Worm (Caenorhabditis elegans) whole organism, L4 larva: ENCODE results near the gene nmy-3.

Experiments
- F37D6.2 ChIP-seq: sonication (generic microtip); optimal IDR thresholded peaks from 2 replicates; lab custom pipeline; 2016; ENCODE audit warnings: mild to moderate bottlenecking, missing genetic modification characterization, missing compliant biosample characterization
- F49E8.2 ChIP-seq: sonication (generic microtip); optimal IDR thresholded peaks from 2 replicates; lab custom pipeline; 2016; ENCODE audit warnings: missing compliant biosample characterization, mild to moderate bottlenecking, missing genetic modification characterization, borderline replicate concordance
- T20F7.1 ChIP-seq: fragments of 200-800 bp; sonication (Bioruptor generic); optimal IDR thresholded peaks from 2 replicates; lab custom pipeline; 2018; ENCODE audit warnings: mild to moderate bottlenecking, missing genetic modification characterization, missing compliant biosample characterization
- aha-1 ChIP-seq: fragments of 150-350 bp; peaks from one replicate; lab custom pipeline; 2014; ENCODE audit warnings: missing biosample characterization, missing genetic modification characterization
- ama-1 ChIP-seq: fragments of 150-350 bp; optimal IDR thresholded peaks from 2 replicates; lab custom pipeline; 2014; ENCODE audit warnings: inconsistent platforms, mixed read lengths
- ceh-20 ChIP-seq: fragments of 200-800 bp; sonication (Bioruptor generic); IDR thresholded peaks from 2 replicates; pipeline ENCODE4 v1.3.6; 2022; ENCODE audit warnings: missing genetic modification reagents, missing genetic modification characterization, missing compliant biosample characterization
- ceh-44 ChIP-seq: fragments of 200-800 bp; sonication (Bioruptor generic); IDR thresholded peaks from 2 replicates; pipeline ENCODE4 v1.3.6; 2022; ENCODE audit warnings: missing genetic modification reagents, missing genetic modification characterization, missing compliant biosample characterization
- daf-12 ChIP-seq: fragments of 150-350 bp; optimal IDR thresholded peaks from 2 replicates; lab custom pipeline; 2014; ENCODE audit warnings: missing biosample characterization, missing genetic modification reagents, missing genetic modification characterization
- daf-19 ChIP-seq: fragments of 200-800 bp; sonication (Bioruptor generic); conservative IDR thresholded peaks from 2 replicates; pipeline ENCODE4 v1.3.6; 2022; ENCODE audit warnings: missing genetic modification characterization, missing compliant biosample characterization
- duxl-1 ChIP-seq: sonication (generic microtip); optimal IDR thresholded peaks from 2 replicates; lab custom pipeline; 2016; ENCODE audit warnings: mild to moderate bottlenecking, missing genetic modification characterization, moderate library complexity, missing compliant biosample characterization; ENCODE audit not compliant: poor library complexity
- dve-1 ChIP-seq: sonication (generic microtip); optimal IDR thresholded peaks from 2 replicates; lab custom pipeline; 2017; ENCODE audit warnings: antibody characterized with exemption, mild to moderate bottlenecking, missing genetic modification characterization, missing compliant biosample characterization; ENCODE audit not compliant: insufficient read depth
- egl-27 ChIP-seq: sonication (generic microtip); optimal IDR thresholded peaks from 3 replicates; lab custom pipeline; 2017; ENCODE audit warnings: missing biosample characterization, missing genetic modification reagents, missing genetic modification characterization
- fos-1 ChIP-seq: fragments of 150-350 bp; optimal IDR thresholded peaks from 2 replicates; lab custom pipeline; 2014; ENCODE audit warnings: missing biosample characterization, missing genetic modification characterization
- hif-1 ChIP-seq, 2 experiments: sonication (generic microtip); optimal IDR thresholded peaks; 2 replicates each; lab custom pipeline; 2016 to 2017; ENCODE audit warnings: missing compliant biosample characterization in 2 of 2, missing genetic modification characterization in 2 of 2, missing genetic modification reagents in 2 of 2, missing genotype in 2 of 2, mild to moderate bottlenecking in 1 of 2
- lin-13 ChIP-seq: fragments of 150-350 bp; optimal IDR thresholded peaks from 2 replicates; lab custom pipeline; 2014; ENCODE audit warnings: missing biosample characterization, missing genetic modification reagents, missing genetic modification characterization
- lin-15B ChIP-seq: fragments of 150-350 bp; sonication (generic microtip); optimal IDR thresholded peaks from 3 replicates; lab custom pipeline; 2014; ENCODE audit warnings: missing biosample characterization, missing genetic modification characterization
- lin-29 ChIP-seq: fragments of 200-800 bp; sonication (Bioruptor generic); IDR thresholded peaks from 2 replicates; pipeline ENCODE4 v1.3.6; 2022; ENCODE audit warnings: missing genetic modification reagents, missing genetic modification characterization, missing compliant biosample characterization
- lin-38 ChIP-seq: fragments of 200-800 bp; sonication (Bioruptor generic); IDR thresholded peaks from 2 replicates; pipeline ENCODE4 v1.3.6; 2022; ENCODE audit warnings: missing genetic modification reagents, missing genetic modification characterization, missing compliant biosample characterization
- lsy-2 ChIP-seq, 2 experiments: fragments of 150-350 bp in 1 of 2; sonication (generic microtip) in 1 of 2; optimal IDR thresholded peaks; 2 replicates each; lab custom pipeline; 2014 to 2017; ENCODE audit warnings: missing biosample characterization in 2 of 2, missing genetic modification characterization in 2 of 2
- mep-1 ChIP-seq: fragments of 150-350 bp; sonication (generic microtip); optimal IDR thresholded peaks from 3 replicates; lab custom pipeline; 2014; ENCODE audit warnings: missing biosample characterization, missing genetic modification characterization
- nhr-10 ChIP-seq: fragments of 150-350 bp; optimal IDR thresholded peaks from 2 replicates; lab custom pipeline; 2014; ENCODE audit warnings: missing biosample characterization, missing genetic modification characterization
- nhr-102 ChIP-seq: sonication (generic microtip); optimal IDR thresholded peaks from 2 replicates; lab custom pipeline; 2016; ENCODE audit warnings: mild to moderate bottlenecking, missing genetic modification characterization, moderate library complexity, missing compliant biosample characterization
- nhr-237 ChIP-seq: sonication (generic microtip); optimal IDR thresholded peaks from 2 replicates; lab custom pipeline; 2017; ENCODE audit warnings: missing biosample characterization, missing genetic modification characterization
- nhr-48 ChIP-seq: sonication (generic microtip); optimal IDR thresholded peaks from 2 replicates; lab custom pipeline; 2016; ENCODE audit warnings: mild to moderate bottlenecking, missing genetic modification characterization, missing compliant biosample characterization
- pha-4 ChIP-seq, 2 experiments: fragments of 150-350 bp in 1 of 2; fragments of 200-800 bp in 1 of 2; sonication (Bioruptor generic) in 1 of 2; IDR thresholded peaks in 1 of 2; optimal IDR thresholded peaks in 1 of 2; 2 replicates each; pipeline versions ENCODE4 v1.3.6 to Lab custom; 2014 to 2022; ENCODE audit warnings: missing genetic modification characterization in 2 of 2, missing genetic modification reagents in 2 of 2, missing biosample characterization in 1 of 2, missing compliant biosample characterization in 1 of 2
- php-3 ChIP-seq: fragments of 200-800 bp; sonication (Bioruptor generic); IDR thresholded peaks from 2 replicates; pipeline ENCODE4 v1.3.6; 2022; ENCODE audit warnings: missing genetic modification reagents, missing genetic modification characterization, missing compliant biosample characterization
- pqm-1 ChIP-seq: sonication (generic microtip); optimal IDR thresholded peaks from 2 replicates; lab custom pipeline; 2017; ENCODE audit warnings: missing biosample characterization, missing genetic modification characterization
- spr-1 ChIP-seq: sonication (generic microtip); optimal IDR thresholded peaks from 2 replicates; lab custom pipeline; 2016; ENCODE audit warnings: mild to moderate bottlenecking, missing genetic modification characterization, missing compliant biosample characterization
- unc-39 ChIP-seq: sonication (generic microtip); optimal IDR thresholded peaks from 2 replicates; lab custom pipeline; 2017; ENCODE audit warnings: missing biosample characterization, missing genetic modification characterization
- vab-7 ChIP-seq: fragments of 200-800 bp; sonication (Bioruptor generic); IDR thresholded peaks from 2 replicates; pipeline ENCODE4 v1.3.6; 2022; ENCODE audit warnings: missing genetic modification reagents, missing genetic modification characterization, missing compliant biosample characterization
- zag-1 ChIP-seq: fragments of 150-350 bp; optimal IDR thresholded peaks from 2 replicates; lab custom pipeline; 2014; ENCODE audit warnings: missing biosample characterization, missing genetic modification characterization
- zip-11 ChIP-seq: fragments of 200-800 bp; sonication (Bioruptor generic); IDR thresholded peaks from 2 replicates; pipeline ENCODE4 v1.3.6; 2022; ENCODE audit warnings: missing genetic modification characterization, missing compliant biosample characterization
- ztf-11 ChIP-seq: fragments of 150-350 bp; optimal IDR thresholded peaks from 2 replicates; lab custom pipeline; 2014; ENCODE audit warnings: missing biosample characterization, missing genetic modification characterization

The nmy-3 gene

ce11 chrIV:9322489-9322888 is 48.2 kb downstream of the nmy-3 start (continued):
- TF ChIP-seq lin-38 (GFP tag; lab: Robert Waterston, UW), result 0 out of 2 replicates have a peak, but pooled peaks have one; percentile 26
- no peak for TF ChIP-seq fos-1
- TF ChIP-seq daf-19 (GFP tag; lab: Robert Waterston, UW), result no peak
- no peak for TF ChIP-seq pqm-1 (tag; lab: Kevin White, UChicago)
- peak; percentile 41 for TF ChIP-seq duxl-1 (tag; lab: Kevin White, UChicago)
- TF ChIP-seq daf-12 (tag; lab: Kevin White, UChicago), result no peak
- TF ChIP-seq egl-27 (tag; lab: Kevin White, UChicago), result no peak
- TF ChIP-seq T20F7.1 (GFP tag; lab: Kevin White, UChicago), result peak; percentile 37
- peak; percentile 0 for TF ChIP-seq dve-1 (tag; lab: Kevin White, UChicago)
- TF ChIP-seq hif-1 (tag; optimal IDR thresholded peaks at IDR 0.05; lab: Kevin White, UChicago), result no peak
- TF ChIP-seq lin-13 (GFP tag; lab: Kevin White, UChicago), result no peak
- no peak for TF ChIP-seq zag-1
- no peak for TF ChIP-seq lin-15B (tag; lab: Kevin White, UChicago)
- no peak for TF ChIP-seq nhr-237
- TF ChIP-seq ceh-44, result no peak
- no peak for TF ChIP-seq nhr-48
- TF ChIP-seq spr-1 (tag; lab: Kevin White, UChicago), result no peak
- TF ChIP-seq aha-1 (tag; lab: Kevin White, UChicago), result no peak
- TF ChIP-seq lsy-2 (tag; optimal IDR thresholded peaks at IDR 0.05; lab: Kevin White, UChicago), result no peak
- 0 out of 2 replicates have a peak, but pooled peaks have one; percentile 7 for TF ChIP-seq php-3 (GFP tag; lab: Robert Waterston, UW)
- no peak for TF ChIP-seq nhr-10 (tag; lab: Kevin White, UChicago)

DNA sequence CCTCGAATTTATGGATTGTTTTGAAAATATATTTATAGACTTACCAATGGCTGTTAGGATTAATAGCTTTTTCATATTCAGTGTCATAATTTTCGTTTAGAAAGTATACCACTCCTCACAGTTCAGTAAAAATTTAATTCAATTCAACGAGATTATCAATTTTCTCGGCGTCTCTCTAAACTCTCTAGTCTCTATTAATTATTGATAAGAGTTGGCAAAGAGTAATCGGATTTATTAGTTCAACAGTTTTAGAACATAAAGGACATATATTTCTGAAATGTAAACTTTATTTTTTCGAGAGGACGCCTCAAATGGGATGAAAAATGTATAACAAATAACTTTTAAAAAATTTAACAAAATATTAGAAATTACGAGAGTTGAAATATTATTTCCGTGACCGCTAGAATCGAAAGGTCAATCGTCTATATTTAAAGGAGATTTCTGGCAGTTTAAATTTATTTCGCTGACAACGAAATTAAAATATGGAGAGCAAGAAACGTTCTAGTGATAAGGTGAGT is 49.8 kb downstream of the nmy-3 start, which contains the start of the genes nspg-11 and F49C12.15:
Gene nspg-11 (minus strand): TSS at position 101 of the 518 bp plus-strand sequence.
Gene F49C12.15 (plus strand): TSS at position 468 of the 518 bp plus-strand sequence.
- TF ChIP-seq zip-11 (no peak), vab-7 (GFP tag; lab: Robert Waterston, UW) (no peak), lin-38 (GFP tag; lab: Robert Waterston, UW) (no peak), lin-29 (GFP tag; lab: Robert Waterston, UW) (no peak), F37D6.2 (tag; lab: Kevin White, UChicago) (no peak)

DNA sequence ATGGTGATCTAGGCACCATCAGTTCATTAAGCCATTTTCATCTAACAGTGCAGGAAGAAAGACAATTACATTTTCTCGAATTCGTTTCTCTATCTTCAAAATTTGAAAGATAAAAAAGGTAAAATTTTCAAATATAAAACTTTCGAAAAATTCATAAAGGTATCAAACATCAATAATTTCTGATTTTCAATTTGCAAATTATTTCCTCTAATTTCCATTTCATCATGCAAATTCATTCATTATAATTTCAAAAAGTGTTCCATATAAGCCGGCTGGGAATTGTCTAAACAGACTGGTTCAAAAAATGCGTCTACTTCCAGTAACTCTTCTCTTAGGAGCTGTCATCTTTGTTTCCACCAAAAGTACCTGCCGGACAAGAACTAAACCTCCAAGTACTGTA is 53.4 kb downstream of the nmy-3 start, which contains the start of gene clec-183:
Gene clec-183 (plus strand): TSS at position 301 of the 400 bp plus-strand sequence.
- TF ChIP-seq F49E8.2 (tag; lab: Kevin White, UChicago), result no peak
- no peak for TF ChIP-seq egl-27 (tag; lab: Kevin White, UChicago)
- TF ChIP-seq, all 104 proteins: peak for 0

- TF ChIP-seq ztf-11 (no peak), spr-1 (tag; lab: Kevin White, UChicago) (no peak), pha-4 (GFP tag; IDR thresholded peaks at IDR 0.05; lab: Robert Waterston, UW) (no peak), pha-4 (tag; optimal IDR thresholded peaks at IDR 0.05; lab: Kevin White, UChicago) (no peak), ceh-20 (GFP tag; lab: Robert Waterston, UW) (no peak), ama-1 (lab: Kevin White, UChicago) (no peak), unc-39 (tag; lab: Kevin White, UChicago) (no peak), F49E8.2 (tag; lab: Kevin White, UChicago) (no peak), nhr-102 (tag; lab: Kevin White, UChicago) (no peak), mep-1 (no peak)
- TF ChIP-seq, all 104 proteins: peak for 0
Observed at ce11 chrIV:9330755-9331154, 56.5 kb downstream of the nmy-3 start, which contains the start of gene nspg-7.1. Gene nspg-7.1 (minus strand): TSS chrIV:9330855.
